Worm (Caenorhabditis elegans): ENCODE data around the gene Y14H12A.1.

ce11 chrII:4007972-4008371 lies 15.0 kb downstream of the Y14H12A.1 start:
- TF ChIP-seq W03F9.2 (tag; optimal IDR thresholded peaks at IDR 0.05) (no peak), him-1 (tag; optimal IDR thresholded peaks at IDR 0.05) (no peak), dao-5 (tag; optimal IDR thresholded peaks at IDR 0.05) (no peak)

Data from whole organism, L4/young adult.